Worm (Caenorhabditis elegans): ENCODE measurements around the gene ost-1.

The ost-1 gene

DNA sequence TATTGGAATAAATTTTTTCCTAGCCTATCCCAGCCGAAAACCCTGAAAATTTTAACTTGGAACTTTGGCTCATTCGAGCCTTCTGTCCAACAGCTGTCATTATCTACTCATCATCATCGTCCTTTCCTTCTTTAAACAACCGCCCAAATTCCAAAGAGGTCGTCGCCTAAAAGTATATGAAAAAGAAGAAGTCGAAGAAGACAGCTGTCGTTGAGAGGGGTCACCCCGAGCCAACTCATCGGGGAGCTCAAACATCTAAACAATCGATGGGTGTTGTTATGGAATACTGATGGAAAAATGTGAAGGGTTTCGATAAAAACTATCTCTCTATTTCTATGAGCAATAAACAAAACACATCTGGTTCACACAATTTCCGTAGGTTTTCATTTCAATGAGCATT lies 2.1 kb upstream of the ost-1 start:
- TF ChIP-seq ztf-1 (GFP tag; conservative IDR thresholded peaks at IDR 0.05) (no peak), nhr-129 (tag; optimal IDR thresholded peaks at IDR 0.05) (peak; percentile 47), ceh-82 (tag; optimal IDR thresholded peaks at IDR 0.05) (no peak), sma-9 (GFP tag; optimal IDR thresholded peaks at IDR 0.05) (peak; percentile 2), sma-9 (tag; optimal IDR thresholded peaks at IDR 0.05) (no peak), nhr-25 (tag; optimal IDR thresholded peaks at IDR 0.05) (no peak), F13H6.1 (tag; optimal IDR thresholded peaks at IDR 0.05) (peak; percentile 46), ZK546.5 (tag; optimal IDR thresholded peaks at IDR 0.05) (no peak), peb-1 (tag; optimal IDR thresholded peaks at IDR 0.05) (no peak)

DNA sequence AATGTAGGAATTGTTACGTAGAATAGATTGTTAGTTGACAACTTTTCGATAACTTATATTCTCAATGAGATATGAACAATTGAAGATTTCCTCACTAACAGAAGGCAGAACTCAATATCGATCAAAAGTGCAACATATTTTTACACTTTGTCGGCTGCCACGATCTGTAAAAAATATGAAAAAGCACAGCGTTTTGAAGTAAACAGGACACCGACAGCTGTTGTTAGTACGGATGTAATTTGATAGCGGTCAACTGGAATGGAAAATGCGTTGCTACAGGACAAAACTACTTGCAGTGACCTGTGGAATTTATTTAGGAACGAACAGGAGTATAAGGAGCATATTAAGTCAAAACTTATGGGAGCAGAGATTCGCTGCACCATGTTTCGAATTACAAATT lies 1.2 kb upstream of the ost-1 start:
- TF ChIP-seq F13H6.1 (tag; optimal IDR thresholded peaks at IDR 0.05) (peak; percentile 52), blmp-1 (tag; optimal IDR thresholded peaks at IDR 0.05; ENCODE audit: insufficient read depth) (no peak)

DNA sequence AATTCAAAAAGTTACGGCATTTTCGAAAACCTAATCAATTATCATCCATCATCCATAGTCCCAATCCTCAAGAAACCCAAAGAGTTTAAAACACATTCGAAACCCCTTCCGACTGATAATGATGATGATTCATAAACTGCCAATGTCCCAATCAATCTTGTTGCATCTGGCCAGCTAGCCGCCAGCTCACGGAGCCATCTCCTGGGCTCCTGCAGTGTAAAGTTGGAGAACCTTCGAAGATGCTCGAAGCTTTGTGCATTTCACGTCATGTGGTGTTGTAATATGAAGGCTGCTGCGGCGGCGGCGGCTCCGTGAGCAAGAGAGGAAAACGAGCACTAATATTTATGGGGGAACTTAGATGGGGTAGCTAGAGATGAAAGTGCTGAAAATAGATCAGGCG lies 834 bp downstream of the ost-1 start:
- TF ChIP-seq peb-1 (tag; optimal IDR thresholded peaks at IDR 0.05): no peak
- peak; percentile 40 for TF ChIP-seq ztf-4 (tag; optimal IDR thresholded peaks at IDR 0.05)
- TF ChIP-seq nhr-77 (tag; optimal IDR thresholded peaks at IDR 0.05): no peak
- TF ChIP-seq F13H6.1 (tag; optimal IDR thresholded peaks at IDR 0.05): peak; percentile 82
- peak; percentile 52 for TF ChIP-seq sma-9 (GFP tag; optimal IDR thresholded peaks at IDR 0.05)
- TF ChIP-seq sma-9 (tag; optimal IDR thresholded peaks at IDR 0.05): no peak
- peak; percentile 66 for TF ChIP-seq nhr-129 (tag; optimal IDR thresholded peaks at IDR 0.05)
- peak in 1 of 2 experiments; percentile 23 for TF ChIP-seq lsy-2 (tag; optimal IDR thresholded peaks at IDR 0.05)

DNA sequence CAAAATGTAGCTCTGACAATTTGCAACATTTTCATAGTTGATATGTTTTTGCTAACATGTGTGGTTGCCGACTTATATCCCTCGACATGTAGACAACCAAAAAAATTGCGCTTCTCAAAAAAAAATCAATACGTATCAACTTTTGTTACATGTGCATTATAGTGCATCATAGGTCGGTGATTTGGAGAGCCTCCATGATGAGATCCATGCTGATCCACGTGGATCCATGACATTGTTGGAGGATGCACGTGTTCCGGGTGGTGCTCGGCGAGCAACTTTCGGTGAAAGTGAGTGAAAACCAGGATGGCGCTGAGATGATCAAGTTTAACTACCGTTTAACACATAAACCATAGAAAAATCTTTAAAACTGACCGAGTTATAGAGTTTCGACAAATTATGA lies 3.8 kb downstream of the ost-1 start:
- TF ChIP-seq nhr-129 (tag; optimal IDR thresholded peaks at IDR 0.05): no peak
- TF ChIP-seq F13H6.1 (tag; optimal IDR thresholded peaks at IDR 0.05): peak; percentile 20

DNA sequence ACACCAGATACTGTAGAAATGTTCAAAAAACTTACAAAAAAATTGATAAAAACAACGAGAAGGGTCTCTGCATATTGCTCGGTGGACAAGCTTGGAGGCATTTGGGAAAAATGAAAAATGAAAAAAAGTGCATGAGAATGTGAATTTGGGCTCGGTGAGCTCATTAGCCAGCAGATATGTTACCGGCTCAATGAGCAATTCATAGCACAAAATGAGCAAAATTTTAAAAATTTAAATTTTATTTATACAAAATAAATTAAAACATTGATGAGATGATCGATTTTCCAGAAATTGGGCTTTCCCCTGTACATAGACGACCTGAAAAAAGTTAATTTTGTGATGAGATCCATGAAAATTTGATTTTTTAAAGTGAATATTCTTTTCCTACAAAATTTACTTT lies 6.4 kb downstream of the ost-1 start, which contains the start of gene srx-14:
Gene srx-14, minus strand, starts transcription at position 101 of the 400 bp plus-strand sequence.
- TF ChIP-seq ceh-16 (tag; optimal IDR thresholded peaks at IDR 0.05): no peak
- no peak for TF ChIP-seq snpc-4 (tag; optimal IDR thresholded peaks at IDR 0.05)
- TF ChIP-seq elt-1 (tag; optimal IDR thresholded peaks at IDR 0.05): no peak
- TF ChIP-seq blmp-1 (tag; optimal IDR thresholded peaks at IDR 0.05; ENCODE audit: insufficient read depth): no peak
- no peak for TF ChIP-seq unc-39 (tag; optimal IDR thresholded peaks at IDR 0.05)
- no peak for TF ChIP-seq nhr-23 (tag; optimal IDR thresholded peaks at IDR 0.05)
- no peak for TF ChIP-seq ztf-4 (tag; optimal IDR thresholded peaks at IDR 0.05)
- TF ChIP-seq nhr-10 (tag; optimal IDR thresholded peaks at IDR 0.05): no peak
- no peak for TF ChIP-seq F13H6.1 (tag; optimal IDR thresholded peaks at IDR 0.05)
- TF ChIP-seq gmeb-1 (tag; optimal IDR thresholded peaks at IDR 0.05): no peak
- no peak for TF ChIP-seq elt-3 (tag; optimal IDR thresholded peaks at IDR 0.05)
- TF ChIP-seq unc-55 (GFP tag; optimal IDR thresholded peaks at IDR 0.05): no peak
- no peak for TF ChIP-seq lsy-2 (tag; optimal IDR thresholded peaks at IDR 0.05)
- no peak for TF ChIP-seq lin-13 (GFP tag; optimal IDR thresholded peaks at IDR 0.05)

DNA sequence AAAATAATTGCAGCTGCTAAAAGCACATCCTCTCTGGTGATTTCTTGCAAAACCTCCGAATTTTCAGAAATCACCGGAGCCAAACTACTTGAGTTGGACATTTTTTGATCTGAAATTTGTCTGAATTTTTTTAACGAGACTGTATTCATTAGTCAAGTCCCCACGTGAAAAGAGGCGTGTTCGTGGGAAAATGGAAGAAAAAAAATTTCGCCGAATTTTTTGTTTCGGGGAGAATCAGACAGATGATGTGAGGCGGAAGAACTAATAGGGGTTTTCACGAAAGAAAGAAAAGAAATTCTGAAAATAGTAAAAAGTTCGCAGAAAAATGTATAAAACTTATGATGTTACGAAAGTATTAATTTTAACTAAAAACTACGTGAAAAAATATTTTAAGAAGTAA lies 11.4 kb downstream of the ost-1 start, which contains the start of gene srx-13:
Gene srx-13, minus strand, starts transcription at position 101 of the 400 bp plus-strand sequence.
- no peak for TF ChIP-seq unc-62 (GFP tag; optimal IDR thresholded peaks at IDR 0.05)
- TF ChIP-seq nhr-23 (tag; optimal IDR thresholded peaks at IDR 0.05): no peak
- TF ChIP-seq lsy-2 (tag; optimal IDR thresholded peaks at IDR 0.05): no peak
- TF ChIP-seq elt-1 (tag; optimal IDR thresholded peaks at IDR 0.05): no peak
- no peak for TF ChIP-seq unc-39 (tag; optimal IDR thresholded peaks at IDR 0.05)
- TF ChIP-seq ztf-11 (tag; optimal IDR thresholded peaks at IDR 0.05): no peak
- TF ChIP-seq crh-2 (tag; optimal IDR thresholded peaks at IDR 0.05): no peak
- no peak for TF ChIP-seq lin-39 (tag; optimal IDR thresholded peaks at IDR 0.05)
- no peak for TF ChIP-seq elt-3 (tag; optimal IDR thresholded peaks at IDR 0.05)
- TF ChIP-seq nhr-21 (tag; optimal IDR thresholded peaks at IDR 0.05): no peak
- no peak for TF ChIP-seq ZK546.5 (tag; optimal IDR thresholded peaks at IDR 0.05)
- TF ChIP-seq alr-1 (tag; optimal IDR thresholded peaks at IDR 0.05): no peak
- TF ChIP-seq mdl-1 (tag; optimal IDR thresholded peaks at IDR 0.05): no peak
- no peak for TF ChIP-seq nhr-10 (tag; optimal IDR thresholded peaks at IDR 0.05)

DNA sequence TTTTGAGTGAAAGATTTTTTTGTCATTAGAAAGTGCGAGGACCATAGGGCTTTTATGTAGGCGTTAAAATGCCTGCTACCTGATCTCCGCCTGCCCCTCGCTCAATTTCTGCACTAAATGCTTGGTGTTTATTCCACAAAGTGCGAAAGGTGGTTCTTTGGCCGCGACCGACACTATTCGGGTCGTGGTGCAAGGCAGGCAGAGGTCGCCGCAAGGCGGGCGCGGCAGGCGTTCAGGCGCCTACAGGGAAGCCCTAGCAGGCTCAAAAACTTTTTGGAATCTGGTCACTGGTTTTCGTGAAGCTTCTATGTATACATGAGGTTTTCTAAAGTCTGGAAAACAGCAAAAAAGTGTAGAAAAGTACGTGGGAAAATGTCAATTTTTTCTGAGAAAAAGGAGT lies 13.7 kb downstream of the ost-1 start:
- no peak for TF ChIP-seq skn-1 (tag; optimal IDR thresholded peaks at IDR 0.05)
- TF ChIP-seq nhr-11 (tag; optimal IDR thresholded peaks at IDR 0.05): no peak
- no peak for TF ChIP-seq F13H6.1 (tag; optimal IDR thresholded peaks at IDR 0.05)
- no peak for TF ChIP-seq ztf-1 (GFP tag; conservative IDR thresholded peaks at IDR 0.05)
- no peak for TF ChIP-seq elt-3 (tag; optimal IDR thresholded peaks at IDR 0.05)
- no peak for TF ChIP-seq R02D3.7 (tag; optimal IDR thresholded peaks at IDR 0.05)
- TF ChIP-seq blmp-1 (tag; optimal IDR thresholded peaks at IDR 0.05; ENCODE audit: insufficient read depth): no peak
- no peak for TF ChIP-seq nhr-237 (tag; optimal IDR thresholded peaks at IDR 0.05)
- TF ChIP-seq ztf-4 (tag; optimal IDR thresholded peaks at IDR 0.05): no peak
- no peak for TF ChIP-seq mbf-1 (tag; optimal IDR thresholded peaks at IDR 0.05)
- TF ChIP-seq lin-13 (GFP tag; optimal IDR thresholded peaks at IDR 0.05): no peak
